Fruit fly (Drosophila melanogaster): ENCODE results near the gene Ilp3.
"Not testable (repeated sequence)": the region's sequence is repeated elsewhere in the genome, so short reads cannot be mapped to it uniquely, and the experiment has no call there.

The Ilp3 gene

DNA sequence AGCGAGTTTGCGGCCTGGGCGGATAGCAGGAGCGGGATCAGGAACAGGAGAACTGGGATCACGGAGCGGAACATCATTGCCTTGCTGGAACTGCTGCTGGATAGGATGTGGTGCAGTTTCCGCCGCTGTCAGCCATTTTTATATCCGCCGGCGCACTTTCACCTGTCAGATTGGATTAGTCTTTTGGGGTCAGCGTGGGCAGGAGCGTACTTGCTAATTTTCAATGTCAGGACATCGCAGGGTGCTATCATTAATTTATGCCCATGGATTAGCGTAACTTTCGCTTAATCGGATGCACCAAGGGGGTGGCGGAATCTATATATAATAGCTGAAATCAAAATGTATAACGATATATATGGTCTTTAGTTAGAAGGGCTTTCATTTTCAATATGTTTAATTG lies 21.9 kb upstream of the Ilp3 start, which contains the start of gene Ilp5:
Gene Ilp5 (minus strand): TSS at position 101 of the 400 bp plus-strand sequence.
- no peak for TF ChIP-seq noc (tag; optimal IDR thresholded peaks at IDR 0.05)

- TF ChIP-seq noc (tag; optimal IDR thresholded peaks at IDR 0.05): no peak
Observed at dm6 chr3L:9821138-9821681, 19.3 kb upstream of the Ilp3 start.

dm6 chr3L:9820248-9820647 lies 18.3 kb upstream of the Ilp3 start:
- no peak for TF ChIP-seq noc (tag; optimal IDR thresholded peaks at IDR 0.05)

DNA sequence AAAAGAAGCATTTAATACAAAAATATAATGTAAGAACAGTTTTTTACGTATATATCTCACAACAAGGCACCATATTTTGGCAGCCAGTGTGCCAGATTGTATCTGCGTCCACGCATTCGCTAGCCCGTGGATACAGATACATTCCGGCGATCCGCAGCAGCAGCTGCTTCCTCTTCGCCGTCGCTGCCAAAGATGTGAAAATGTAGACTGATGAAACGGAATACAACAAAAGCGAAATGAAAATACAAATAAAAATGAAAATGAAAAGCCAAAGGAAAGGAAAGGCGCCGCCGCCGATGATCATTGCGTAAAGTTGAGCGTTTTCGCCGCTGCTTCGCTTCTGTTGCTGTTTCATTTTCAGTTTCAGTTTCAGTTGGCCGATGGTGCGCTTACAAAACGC lies 13.8 kb upstream of the Ilp3 start:
- TF ChIP-seq noc (tag; optimal IDR thresholded peaks at IDR 0.05): no peak

- no peak for TF ChIP-seq noc (tag; optimal IDR thresholded peaks at IDR 0.05)
Observed at dm6 chr3L:9814621-9815020, 12.7 kb upstream of the Ilp3 start.

DNA sequence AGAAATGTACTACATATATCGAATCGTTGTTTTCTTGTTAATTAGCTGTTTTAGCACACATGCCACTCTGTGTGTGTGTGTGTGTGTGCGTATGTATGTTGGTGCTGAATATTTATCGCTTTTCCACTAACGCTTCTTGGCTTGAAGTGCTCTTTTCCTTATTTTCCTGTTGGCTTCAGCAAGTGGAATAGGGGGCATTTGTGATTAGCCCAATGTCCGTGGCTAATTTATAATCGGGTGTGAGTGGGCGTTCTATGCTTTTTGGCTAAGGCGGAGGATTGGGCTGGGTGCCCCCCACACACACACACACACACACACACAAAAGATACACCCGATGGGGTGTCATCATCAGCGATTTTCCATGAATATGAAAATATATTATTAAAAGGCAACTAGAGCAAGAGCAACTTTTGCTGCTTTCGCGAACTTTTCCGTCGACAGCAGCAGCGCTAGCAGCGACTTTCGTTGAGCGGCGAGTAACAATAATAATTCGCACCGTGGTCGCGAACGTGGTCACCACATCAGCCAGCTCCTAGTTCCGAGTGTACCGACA lies 11.5 kb upstream of the Ilp3 start, which contains the start of gene CG43897:
Gene CG43897 (plus strand): TSS at position 503 of the 553 bp plus-strand sequence.
- no peak for TF ChIP-seq noc (tag; optimal IDR thresholded peaks at IDR 0.05)

DNA sequence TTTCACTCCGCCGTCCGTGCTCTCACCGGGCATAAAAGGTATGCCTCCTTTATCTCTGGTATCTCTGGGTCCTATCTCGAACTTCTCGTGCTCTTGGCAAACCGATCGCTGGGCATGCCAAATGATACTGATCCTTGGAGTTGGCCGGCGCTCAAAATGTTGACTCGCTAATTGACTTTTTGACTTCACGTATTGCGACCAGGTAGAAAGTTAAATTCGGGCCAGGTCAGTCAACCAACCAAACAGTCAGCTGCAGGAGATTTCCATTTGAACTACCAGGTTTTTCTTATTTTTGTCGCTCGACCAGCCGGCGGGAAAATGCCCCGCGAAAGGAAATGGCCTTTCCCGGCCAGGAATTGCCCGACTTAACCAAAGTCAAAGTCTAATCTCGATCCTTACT lies 2.2 kb upstream of the Ilp3 start, which contains the start of gene Ilp4:
Gene Ilp4 (minus strand): TSS at position 139 of the 400 bp plus-strand sequence.
- TF ChIP-seq noc (tag; optimal IDR thresholded peaks at IDR 0.05): no peak

dm6 chr3L:9799398-9799797 lies 2.5 kb downstream of the Ilp3 start, which contains the start of gene Ilp2:
Ilp2 (plus strand) TSS chr3L:9799698.
- no peak for TF ChIP-seq noc (tag; optimal IDR thresholded peaks at IDR 0.05)

dm6 chr3L:9798120-9798519 lies 3.8 kb downstream of the Ilp3 start, which contains the start of gene Ilp1:
Ilp1 (plus strand) TSS chr3L:9798420.
- not testable (repeated sequence) for TF ChIP-seq noc (tag; optimal IDR thresholded peaks at IDR 0.05)

DNA sequence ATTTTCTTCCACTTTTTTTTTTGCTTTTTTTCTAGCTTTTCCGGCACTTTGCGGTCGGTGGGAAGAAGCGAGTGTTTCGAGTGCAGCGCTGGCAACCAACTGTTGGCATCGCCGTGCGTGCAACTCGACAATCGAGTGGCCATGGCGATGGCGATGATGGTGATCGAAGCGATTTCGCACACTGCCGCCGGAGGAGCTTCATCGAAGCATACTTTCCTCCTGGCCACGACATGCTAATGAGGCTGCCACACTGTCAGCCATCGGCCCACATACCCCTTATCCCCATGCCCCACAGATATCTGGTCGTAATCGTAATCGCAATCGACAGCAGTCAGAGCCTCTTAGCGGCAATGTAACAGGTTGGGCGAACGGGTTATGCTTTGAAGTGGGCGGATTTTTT lies 4.3 kb downstream of the Ilp3 start, which contains the start of gene Zasp67:
Gene Zasp67 (minus strand): TSS at position 101 of the 400 bp plus-strand sequence.
- no peak for TF ChIP-seq noc (tag; optimal IDR thresholded peaks at IDR 0.05)

- no peak for TF ChIP-seq noc (tag; optimal IDR thresholded peaks at IDR 0.05)
Observed at dm6 chr3L:9786746-9787145, 15.2 kb downstream of the Ilp3 start, which contains the start of gene CG32052. CG32052 (plus strand) TSS chr3L:9787046.

DNA sequence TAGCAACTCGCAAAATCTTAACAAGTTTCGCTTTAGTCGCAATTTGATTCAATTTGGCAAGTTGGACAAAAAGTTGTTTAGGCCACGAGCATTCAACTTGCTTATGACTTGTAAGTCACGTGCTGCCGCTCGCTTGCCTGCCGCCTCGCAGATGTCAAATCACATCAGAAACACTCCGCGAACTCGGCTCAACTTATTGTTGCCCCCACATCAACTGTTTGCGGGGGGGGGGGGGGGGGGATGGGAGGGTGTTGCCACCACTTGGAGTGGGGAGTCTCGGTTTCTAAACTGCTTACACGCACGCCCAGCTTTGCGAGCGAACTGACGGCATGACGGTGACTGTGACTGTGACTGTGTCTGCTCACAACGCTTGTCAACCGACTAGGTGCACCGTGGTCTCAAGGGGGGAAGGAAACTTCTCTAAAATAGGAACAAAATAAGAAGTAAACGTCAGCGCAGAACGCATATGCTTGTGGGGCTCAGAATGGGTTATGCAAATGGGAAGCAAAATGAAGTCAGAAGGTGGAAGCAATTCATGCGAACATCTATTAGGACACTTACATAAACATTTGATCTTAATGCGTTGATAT lies 25.0 kb downstream of the Ilp3 start:
- no peak for TF ChIP-seq noc (tag; optimal IDR thresholded peaks at IDR 0.05)

DNA sequence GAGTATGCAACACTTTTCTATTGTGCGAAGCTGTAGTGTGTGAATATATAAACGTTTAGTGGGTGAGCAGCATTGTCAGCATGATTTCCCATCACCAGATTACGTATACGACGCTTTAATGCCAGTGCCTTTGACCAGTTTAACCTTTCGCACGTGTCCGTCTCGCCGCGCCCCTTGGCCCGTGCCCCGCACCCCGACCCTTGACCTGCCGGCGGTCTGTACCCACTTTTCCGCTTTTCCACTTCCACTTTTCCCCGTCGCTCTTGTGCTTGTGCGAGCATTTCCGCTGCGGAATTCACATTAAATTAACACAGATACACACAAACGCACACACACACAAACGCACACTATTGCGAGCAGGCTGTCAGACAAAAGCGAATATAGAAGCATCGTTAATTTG lies 26.2 kb downstream of the Ilp3 start:
- no peak for TF ChIP-seq noc (tag; optimal IDR thresholded peaks at IDR 0.05)

DNA sequence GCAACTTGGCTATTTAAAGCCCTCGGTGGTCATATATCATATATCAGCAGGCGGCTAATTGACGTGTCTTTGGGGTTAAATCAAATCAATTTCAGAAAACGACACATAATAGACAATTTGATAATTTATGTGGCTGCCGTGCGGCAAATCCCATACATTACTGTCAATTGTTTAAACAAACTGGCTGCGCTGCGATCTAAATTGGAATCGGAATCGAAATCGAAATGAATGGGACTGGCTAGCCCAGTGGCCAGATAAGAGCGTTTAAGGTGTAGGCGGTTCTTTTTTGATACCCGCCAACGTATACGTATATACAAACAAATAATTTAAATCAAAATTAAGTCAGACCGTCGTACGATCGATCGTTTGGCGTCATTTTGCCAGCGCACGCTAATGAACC lies 33.5 kb downstream of the Ilp3 start:
- TF ChIP-seq noc (tag; optimal IDR thresholded peaks at IDR 0.05): peak; percentile 71

dm6 chr3L:9767636-9768358 lies 34.1 kb downstream of the Ilp3 start:
- TF ChIP-seq noc (tag; optimal IDR thresholded peaks at IDR 0.05): peak; percentile 31

DNA sequence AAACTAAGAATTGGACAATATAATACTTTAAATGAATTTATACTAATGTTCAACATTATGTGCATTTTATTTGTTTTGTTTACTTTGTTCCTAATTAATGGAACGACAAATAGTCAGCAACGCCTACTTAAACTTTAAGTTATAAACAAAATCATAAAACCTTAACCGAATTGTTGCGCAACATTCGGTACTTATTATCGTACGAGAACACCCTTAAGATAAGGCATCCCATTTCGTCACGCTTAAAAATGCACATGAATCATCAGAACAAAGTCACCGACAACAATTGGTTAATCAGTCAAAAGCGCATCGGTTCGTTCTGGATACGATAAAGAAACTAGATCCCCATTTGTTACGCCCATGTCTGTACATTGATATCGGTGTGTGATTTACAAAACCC lies 35.6 kb downstream of the Ilp3 start:
- TF ChIP-seq noc (tag; optimal IDR thresholded peaks at IDR 0.05): no peak

DNA sequence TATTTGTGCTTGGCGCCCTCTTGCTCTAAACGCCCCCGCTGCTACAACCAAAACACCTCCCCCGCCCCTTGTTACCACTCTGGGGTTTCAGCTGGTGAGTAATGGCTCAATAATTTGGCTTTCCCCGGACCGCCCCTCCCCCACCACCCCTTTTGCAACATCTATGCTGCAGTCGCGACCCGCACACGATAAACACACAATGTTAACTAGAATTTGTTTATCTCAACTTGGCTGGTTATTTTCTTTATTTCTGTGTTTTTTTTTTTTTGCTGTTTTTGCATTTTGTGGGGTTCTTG lies 36.3 kb downstream of the Ilp3 start:
- TF ChIP-seq noc (tag; optimal IDR thresholded peaks at IDR 0.05): no peak
